Worm (Caenorhabditis elegans): ENCODE results near the gene msp-38.

DNA sequence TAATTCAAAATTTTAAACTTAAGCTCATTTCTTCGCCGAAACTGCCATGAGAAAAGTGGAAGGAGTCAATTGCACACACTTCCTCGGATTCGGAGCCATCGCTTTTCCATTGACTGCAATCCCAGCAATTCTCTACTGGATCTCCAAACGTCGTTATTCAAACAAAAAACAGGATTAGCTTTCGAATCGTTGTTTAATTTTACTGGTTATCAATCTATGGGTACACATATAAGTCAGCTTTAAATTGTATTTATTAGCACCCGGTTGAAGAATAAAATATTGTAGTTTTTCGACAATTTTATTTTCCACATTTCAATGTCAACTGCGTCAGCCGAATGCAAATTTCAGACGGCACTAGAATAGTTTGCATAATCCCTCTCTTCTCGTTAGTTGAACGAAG, 13.6 kb downstream of the msp-38 start, which contains the start of gene glt-3:
- TF ChIP-seq pes-1 (GFP tag; IDR thresholded peaks at IDR 0.05), result no peak
- TF ChIP-seq flt-1 (GFP tag; IDR thresholded peaks at IDR 0.05), result no peak
- TF ChIP-seq ama-1 (optimal IDR thresholded peaks at IDR 0.05), result no peak
- TF ChIP-seq scrt-1 (GFP tag; IDR thresholded peaks at IDR 0.05), result no peak
- TF ChIP-seq ceh-36 (tag; optimal IDR thresholded peaks at IDR 0.05), result no peak
- TF ChIP-seq hnd-1 (tag; optimal IDR thresholded peaks at IDR 0.05), result no peak
